Fruit fly (Drosophila melanogaster) whole organism, embryonic: Measurements from ENCODE around the gene CG6724.
A peak's percentile ranks its signal among the peaks of the same experiment; 100 is the strongest.

ENCODE experiments used
- Abd-B ChIP-seq: fragments of 200-800 bp; sonication (Bioruptor generic); optimal IDR thresholded peaks from 2 replicates; lab custom pipeline; 2018; ENCODE audit warnings: missing biosample characterization, mild to moderate bottlenecking, missing genetic modification characterization, moderate library complexity
- CG1233 ChIP-seq: fragments of 200-800 bp; sonication (Bioruptor generic); optimal IDR thresholded peaks from 4 replicates; lab custom pipeline; 2018; ENCODE audit warnings: missing biosample characterization, mild to moderate bottlenecking, missing genetic modification characterization
- CG14050 ChIP-seq: fragments of 200-800 bp; sonication (Bioruptor generic); IDR thresholded peaks from 3 replicates; pipeline ENCODE4 v1.3.6; 2022; ENCODE audit warnings: missing biosample characterization, missing genetic modification characterization
- CG14860 ChIP-seq: fragments of 200-800 bp; sonication (Bioruptor generic); IDR thresholded peaks from 3 replicates; pipeline ENCODE4 v1.3.6; 2022; ENCODE audit warnings: missing biosample characterization, missing genetic modification characterization; ENCODE audit not compliant: partially characterized antibody
- CG15011 ChIP-seq: fragments of 200-800 bp; sonication (Bioruptor generic); optimal IDR thresholded peaks from 3 replicates; lab custom pipeline; 2018; ENCODE audit warnings: missing biosample characterization, mild to moderate bottlenecking, missing genetic modification characterization
- CG15269 ChIP-seq: fragments of 200-800 bp; sonication (Bioruptor generic); optimal IDR thresholded peaks from 2 replicates; lab custom pipeline; 2018; ENCODE audit warnings: missing biosample characterization, mild to moderate bottlenecking, missing genetic modification characterization, moderate library complexity
- CG15479 ChIP-seq: fragments of 200-800 bp; sonication (Bioruptor generic); optimal IDR thresholded peaks from 3 replicates; lab custom pipeline; 2019; ENCODE audit warnings: missing biosample characterization, mild to moderate bottlenecking, missing genetic modification characterization, moderate library complexity
- CG16779 ChIP-seq: fragments of 200-800 bp; sonication (Bioruptor generic); IDR thresholded peaks from 2 replicates; pipeline ENCODE4 v1.3.6; 2022; ENCODE audit warnings: missing biosample characterization, missing genetic modification characterization
- CG17359 ChIP-seq: fragments of 200-800 bp; sonication (Bioruptor generic); optimal IDR thresholded peaks from 3 replicates; lab custom pipeline; 2018; ENCODE audit warnings: missing biosample characterization, mild to moderate bottlenecking, missing genetic modification characterization, moderate library complexity
- CG17568 ChIP-seq: fragments of 200-800 bp; sonication (Bioruptor generic); optimal IDR thresholded peaks from 2 replicates; lab custom pipeline; 2018; ENCODE audit warnings: missing biosample characterization, mild to moderate bottlenecking, missing genetic modification characterization, moderate library complexity
- CG17612 ChIP-seq: fragments of 200-800 bp; sonication (Bioruptor generic); IDR thresholded peaks from 2 replicates; pipeline ENCODE4 v1.3.6; 2022; ENCODE audit warnings: missing biosample characterization, missing genetic modification characterization
- CG1792 ChIP-seq: fragments of 200-800 bp; sonication (Bioruptor generic); optimal IDR thresholded peaks from 2 replicates; lab custom pipeline; 2016; ENCODE audit warnings: missing biosample characterization, missing genetic modification characterization
- CG3995 ChIP-seq: fragments of 200-800 bp; sonication (Bioruptor generic); optimal IDR thresholded peaks from 3 replicates; lab custom pipeline; 2016; ENCODE audit warnings: missing biosample characterization, missing genetic modification characterization
- CG6813 ChIP-seq: fragments of 200-800 bp; sonication (Bioruptor generic); optimal IDR thresholded peaks from 2 replicates; lab custom pipeline; 2017; ENCODE audit warnings: missing biosample characterization, missing genetic modification characterization, mild to moderate bottlenecking, moderate library complexity, missing genetic modification reagents
- CG7271 ChIP-seq: fragments of 200-800 bp; sonication (Bioruptor generic); optimal IDR thresholded peaks from 2 replicates; lab custom pipeline; 2018; ENCODE audit warnings: missing biosample characterization, mild to moderate bottlenecking, missing genetic modification characterization, moderate library complexity
- CG8290 ChIP-seq, 3 experiments: fragments of 200-800 bp; sonication (Bioruptor generic); optimal IDR thresholded peaks; 2 replicates each; lab custom pipeline; 2016 to 2019; ENCODE audit warnings: missing biosample characterization in 3 of 3, missing genetic modification characterization in 3 of 3, mild to moderate bottlenecking in 2 of 3, moderate library complexity in 1 of 3
- CG8388 ChIP-seq: fragments of 200-800 bp; sonication (Bioruptor generic); optimal IDR thresholded peaks from 2 replicates; lab custom pipeline; 2019; ENCODE audit warnings: missing biosample characterization, mild to moderate bottlenecking, missing genetic modification characterization, moderate library complexity
- CG8944 ChIP-seq: fragments of 200-800 bp; sonication (Bioruptor generic); optimal IDR thresholded peaks from 3 replicates; lab custom pipeline; 2016; ENCODE audit warnings: missing biosample characterization, missing genetic modification characterization
- CTCF ChIP-seq: fragments of 200-800 bp; sonication (Bioruptor generic); optimal IDR thresholded peaks from 2 replicates; lab custom pipeline; 2017; ENCODE audit warnings: missing biosample characterization, mild to moderate bottlenecking, missing genetic modification characterization, moderate library complexity
- Drgx ChIP-seq: fragments of 200-800 bp; sonication (Bioruptor generic); IDR thresholded peaks from 2 replicates; pipeline ENCODE4 v1.3.6; 2022; ENCODE audit warnings: missing biosample characterization, missing genetic modification characterization
- E2f1 ChIP-seq: fragments of 200-800 bp; sonication (Bioruptor generic); IDR thresholded peaks from 2 replicates; pipeline ENCODE4 v1.3.6; 2022; ENCODE audit warnings: missing biosample characterization, missing genetic modification characterization
- Eip74EF ChIP-seq, 2 experiments: fragments of 200-800 bp in 1 of 2; fragments of >200 bp in 1 of 2; sonication (Bioruptor generic) in 1 of 2; optimal IDR thresholded peaks; 2 replicates each; lab custom pipeline; 2017 to 2019; ENCODE audit warnings: missing biosample characterization in 2 of 2, missing genetic modification characterization in 2 of 2, mild to moderate bottlenecking in 1 of 2, moderate library complexity in 1 of 2
- H15 ChIP-seq: fragments of 200-800 bp; sonication (Bioruptor generic); IDR thresholded peaks from 3 replicates; pipeline ENCODE4 v1.3.6; 2022; ENCODE audit warnings: missing biosample characterization, missing genetic modification characterization
- HmgD ChIP-seq: fragments of 200-800 bp; sonication (Bioruptor generic); optimal IDR thresholded peaks from 3 replicates; lab custom pipeline; 2016; ENCODE audit warnings: missing biosample characterization, missing genetic modification characterization
- Hsf ChIP-seq: fragments of 200-800 bp; sonication (Bioruptor generic); optimal IDR thresholded peaks from 3 replicates; lab custom pipeline; 2016; ENCODE audit warnings: missing biosample characterization, missing genetic modification characterization
- Mad ChIP-seq: fragments of 200-800 bp; sonication (Bioruptor generic); optimal IDR thresholded peaks from 2 replicates; lab custom pipeline; 2016; ENCODE audit warnings: missing biosample characterization, missing genetic modification characterization
- NFAT ChIP-seq: fragments of 200-800 bp; sonication (Bioruptor generic); IDR thresholded peaks from 2 replicates; pipeline ENCODE4 v1.3.6; 2022; ENCODE audit warnings: missing biosample characterization, missing genetic modification characterization
- ac ChIP-seq: fragments of 200-800 bp; sonication (Bioruptor generic); optimal IDR thresholded peaks from 3 replicates; lab custom pipeline; 2017; ENCODE audit warnings: missing biosample characterization, mild to moderate bottlenecking, missing genetic modification characterization
- cad ChIP-seq: fragments of >200 bp; optimal IDR thresholded peaks from 2 replicates; lab custom pipeline; 2017; ENCODE audit warnings: missing biosample characterization, missing genetic modification characterization
- chm ChIP-seq: fragments of 200-800 bp; sonication (Bioruptor generic); IDR thresholded peaks from 2 replicates; pipeline ENCODE4 v1.3.6; 2022; ENCODE audit warnings: missing biosample characterization, missing genetic modification characterization
- dati ChIP-seq: fragments of 200-800 bp; sonication (Bioruptor generic); IDR thresholded peaks from 2 replicates; pipeline ENCODE4 v1.3.6; 2022; ENCODE audit warnings: missing biosample characterization, missing genetic modification characterization
- en ChIP-seq: fragments of 200-800 bp; sonication (Bioruptor generic); optimal IDR thresholded peaks from 2 replicates; lab custom pipeline; 2016; ENCODE audit warnings: missing biosample characterization, missing genetic modification characterization
- ewg ChIP-seq: fragments of 200-800 bp; sonication (Bioruptor generic); optimal IDR thresholded peaks from 3 replicates; lab custom pipeline; 2017; ENCODE audit warnings: mild to moderate bottlenecking, missing biosample characterization, missing genetic modification reagents, missing genetic modification characterization
- gt ChIP-seq: fragments of 200-800 bp; sonication (Bioruptor generic); IDR thresholded peaks from 2 replicates; pipeline ENCODE4 v1.3.6; 2022; ENCODE audit warnings: missing biosample characterization, missing genetic modification characterization
- ham ChIP-seq: fragments of 200-800 bp; sonication (Bioruptor generic); IDR thresholded peaks from 2 replicates; pipeline ENCODE4 v1.3.6; 2022; ENCODE audit warnings: missing biosample characterization, missing genetic modification characterization
- hbn ChIP-seq: fragments of 200-800 bp; sonication (Bioruptor generic); IDR thresholded peaks from 2 replicates; pipeline ENCODE4 v1.3.6; 2022; ENCODE audit warnings: missing biosample characterization, missing genetic modification characterization; ENCODE audit not compliant: partially characterized antibody
- kni ChIP-seq: fragments of 200-800 bp; sonication (Bioruptor generic); optimal IDR thresholded peaks from 3 replicates; lab custom pipeline; 2017; ENCODE audit warnings: mild to moderate bottlenecking, missing biosample characterization, missing genetic modification reagents, missing genetic modification characterization
- otp ChIP-seq: fragments of 200-800 bp; sonication (Bioruptor generic); IDR thresholded peaks from 3 replicates; pipeline ENCODE4, ENCODE4 v1.3.6; 2022; ENCODE audit warnings: missing biosample characterization, missing genetic modification characterization
- pfk ChIP-seq: fragments of 200-800 bp; sonication (Bioruptor generic); optimal IDR thresholded peaks from 2 replicates; lab custom pipeline; 2018; ENCODE audit warnings: missing biosample characterization, mild to moderate bottlenecking, missing genetic modification characterization, moderate library complexity
- pnt ChIP-seq: fragments of 200-800 bp; sonication (Bioruptor generic); optimal IDR thresholded peaks from 3 replicates; lab custom pipeline; 2016; ENCODE audit warnings: missing biosample characterization, missing genetic modification characterization
- prd ChIP-seq, 3 experiments: fragments of >200 bp in 2 of 3; fragments of 200-800 bp in 1 of 3; sonication (Bioruptor generic) in 1 of 3; optimal IDR thresholded peaks in 2 of 3; IDR thresholded peaks in 1 of 3; 2 replicates in 2 of 3; 3 replicates in 1 of 3; pipeline versions ENCODE4 v1.3.6 to Lab custom; 2017 to 2022; ENCODE audit warnings: missing biosample characterization in 1 of 3, missing genetic modification characterization in 1 of 3
- row ChIP-seq: fragments of 200-800 bp; sonication (Bioruptor generic); IDR thresholded peaks from 3 replicates; pipeline ENCODE4 v1.3.6; 2022; ENCODE audit warnings: missing biosample characterization, missing genetic modification characterization
- sna ChIP-seq: fragments of 200-800 bp; sonication (Bioruptor generic); IDR thresholded peaks from 2 replicates; pipeline ENCODE4 v1.3.6; 2022; ENCODE audit warnings: missing biosample characterization, missing genetic modification characterization; ENCODE audit not compliant: partially characterized antibody
- tgo ChIP-seq: fragments of 200-800 bp; sonication (Bioruptor generic); IDR thresholded peaks from 3 replicates; pipeline ENCODE4 v1.3.6; 2022; ENCODE audit warnings: missing biosample characterization, missing genetic modification characterization
- tup ChIP-seq: fragments of 200-800 bp; sonication (Bioruptor generic); optimal IDR thresholded peaks from 2 replicates; lab custom pipeline; 2016; ENCODE audit warnings: missing biosample characterization, mild to moderate bottlenecking, missing genetic modification characterization, moderate library complexity
- unc-4 ChIP-seq: fragments of 200-800 bp; sonication (Bioruptor generic); IDR thresholded peaks from 2 replicates; pipeline ENCODE4 v1.3.6; 2022; ENCODE audit warnings: missing biosample characterization, missing genetic modification characterization; ENCODE audit not compliant: partially characterized antibody
- wek ChIP-seq: fragments of 200-800 bp; sonication (Bioruptor generic); optimal IDR thresholded peaks from 3 replicates; lab custom pipeline; 2018; ENCODE audit warnings: missing biosample characterization, mild to moderate bottlenecking, missing genetic modification characterization, moderate library complexity
- zen ChIP-seq: fragments of 200-800 bp; sonication (Bioruptor generic); optimal IDR thresholded peaks from 3 replicates; lab custom pipeline; 2018; ENCODE audit warnings: missing biosample characterization, mild to moderate bottlenecking, missing genetic modification characterization, moderate library complexity

CG6724 gene

DNA sequence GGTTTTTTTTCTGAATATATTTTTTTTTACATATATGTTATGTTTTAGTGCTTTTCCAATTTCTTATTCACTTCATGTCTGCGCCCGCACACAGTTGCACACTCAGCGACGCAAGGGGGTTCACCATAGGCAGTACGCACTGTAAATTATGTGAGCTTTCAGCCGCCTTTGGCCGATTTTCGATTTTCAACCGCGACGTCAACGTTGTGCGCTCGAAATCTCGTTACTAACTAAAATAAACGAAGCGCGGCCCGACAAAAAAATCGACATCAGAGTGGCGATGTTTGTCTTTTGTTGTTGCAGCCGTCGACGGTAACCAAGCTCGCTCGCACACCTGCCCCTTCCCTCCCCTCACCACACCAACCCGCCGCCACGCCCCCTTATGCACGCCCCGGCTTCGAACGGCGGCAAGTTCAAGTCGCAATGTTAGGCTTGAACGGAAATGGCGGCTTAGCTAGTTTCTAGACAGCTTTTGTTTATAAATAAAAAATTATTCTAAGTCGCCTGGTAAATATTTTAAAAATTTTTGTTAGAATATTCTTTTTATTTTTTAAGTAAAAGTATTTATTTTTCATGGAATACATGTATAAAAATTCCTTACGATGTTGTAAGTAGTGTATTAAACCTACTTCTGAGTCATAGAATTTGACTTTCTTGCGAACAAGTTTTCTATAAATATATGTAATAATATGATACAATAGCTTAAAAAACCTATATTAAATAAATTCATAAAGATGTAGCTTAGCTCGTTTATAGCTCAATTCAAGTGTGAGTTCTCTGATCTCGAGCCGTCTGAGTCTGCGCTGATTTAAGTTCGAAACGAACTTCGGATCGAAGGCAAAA, 31.3 kb upstream of the CG6724 start, which contains the start of gene CG31869 (continued):
- TF ChIP-seq CG15479 (GFP tag; lab: Kevin White, UChicago) (no peak), CG14050 (GFP tag; lab: Robert Waterston, UW) (no peak), CG15269 (tag; lab: Kevin White, UChicago) (peak; percentile 8), CG6813 (GFP tag; lab: Kevin White, UChicago) (no peak), CG17568 (GFP tag; lab: Kevin White, UChicago) (no peak), pnt (GFP tag; lab: Kevin White, UChicago) (no peak), unc-4 (no peak), zen (tag; lab: Kevin White, UChicago) (no peak), NFAT (GFP tag; lab: Robert Waterston, UW) (peak; percentile 38; the same call in 1 of the 2 replicates), CG16779 (GFP tag; lab: Robert Waterston, UW) (no peak), kni (GFP tag; lab: Kevin White, UChicago) (peak; percentile 30), ewg (GFP tag; lab: Kevin White, UChicago) (no peak), tup (GFP tag; lab: Kevin White, UChicago) (no peak), ac (GFP tag; lab: Kevin White, UChicago) (no peak), HmgD (GFP tag; lab: Kevin White, UChicago) (no peak), H15 (GFP tag; lab: Robert Waterston, UW) (no peak), Hsf (GFP tag; lab: Kevin White, UChicago) (no peak), CG7271 (tag; lab: Kevin White, UChicago) (no peak), dati (GFP tag; lab: Robert Waterston, UW) (no peak), CG8388 (GFP tag; lab: Kevin White, UChicago) (no peak), chm (GFP tag; lab: Robert Waterston, UW) (no peak), CG1792 (GFP tag; lab: Kevin White, UChicago) (no peak), gt (GFP tag; lab: Robert Waterston, UW) (no peak), CTCF (GFP tag; lab: Kevin White, UChicago) (no peak), row (GFP tag; lab: Robert Waterston, UW) (peak; percentile 41), Mad (GFP tag; lab: Kevin White, UChicago) (no peak), cad (GFP tag; lab: Kevin White, UChicago) (no peak), CG8290 (GFP tag; optimal IDR thresholded peaks at IDR 0.05; lab: Kevin White, UChicago) (no peak), CG8290 (tag; optimal IDR thresholded peaks at IDR 0.05; lab: Kevin White, UChicago) (no peak), otp (0 out of 3 replicates have a peak, but pooled peaks have one; percentile 24), CG14860 (GFP tag; lab: Robert Waterston, UW) (no peak), hbn (GFP tag; lab: Robert Waterston, UW) (no peak), Eip74EF (GFP tag; optimal IDR thresholded peaks at IDR 0.05; lab: Kevin White, UChicago) (no peak), tgo (no peak), CG3995 (GFP tag; lab: Kevin White, UChicago) (no peak), E2f1 (0 out of 2 replicates have a peak, but pooled peaks have one; percentile 19), CG17359 (tag; lab: Kevin White, UChicago) (no peak), prd (optimal IDR thresholded peaks at IDR 0.05; lab: Kevin White, UChicago) (no peak), prd (GFP tag; IDR thresholded peaks at IDR 0.05; lab: Robert Waterston, UW) (no peak), pfk (GFP tag; lab: Kevin White, UChicago) (no peak), en (no peak), sna (GFP tag; lab: Robert Waterston, UW) (no peak), Drgx (GFP tag; lab: Robert Waterston, UW) (peak; percentile 60), CG8944 (GFP tag; lab: Kevin White, UChicago) (no peak), CG15011 (GFP tag; lab: Kevin White, UChicago) (no peak), CG17612 (GFP tag; lab: Robert Waterston, UW) (no peak), ham (GFP tag; lab: Robert Waterston, UW) (no peak), CG1233 (GFP tag; lab: Kevin White, UChicago) (no peak), wek (no peak), Abd-B (GFP tag; lab: Kevin White, UChicago) (no peak)
